Worm (Caenorhabditis elegans) whole organism, late embryonic: Measurements from ENCODE around the gene grd-7.

Experiments
- C38D4.7 ChIP-seq: fragments of 200-800 bp; sonication (Bioruptor generic); optimal IDR thresholded peaks from 2 replicates; lab custom pipeline; 2018; ENCODE audit warnings: mild to moderate bottlenecking, missing genetic modification characterization, moderate library complexity, missing compliant biosample characterization
- K02D7.2 ChIP-seq: sonication (generic microtip); optimal IDR thresholded peaks from 2 replicates; lab custom pipeline; 2017; ENCODE audit warnings: mild to moderate bottlenecking, missing genetic modification characterization, missing compliant biosample characterization
- ceh-2 ChIP-seq: sonication (generic microtip); optimal IDR thresholded peaks from 2 replicates; lab custom pipeline; 2016; ENCODE audit warnings: missing genotype, missing genetic modification characterization, missing compliant biosample characterization
- ceh-31 ChIP-seq: sonication (generic microtip); optimal IDR thresholded peaks from 2 replicates; lab custom pipeline; 2016; ENCODE audit warnings: missing genetic modification characterization, missing compliant biosample characterization
- fax-1 ChIP-seq: sonication (generic microtip); optimal IDR thresholded peaks from 2 replicates; lab custom pipeline; 2016; ENCODE audit warnings: missing genotype, missing genetic modification characterization, missing compliant biosample characterization
- fkh-10 ChIP-seq: fragments of 150-350 bp; optimal IDR thresholded peaks from 2 replicates; lab custom pipeline; 2014; ENCODE audit warnings: missing biosample characterization, missing genetic modification reagents, missing genetic modification characterization
- nfya-1 ChIP-seq: sonication (generic microtip); optimal IDR thresholded peaks from 2 replicates; lab custom pipeline; 2017; ENCODE audit warnings: missing genetic modification characterization, mild to moderate bottlenecking, missing compliant biosample characterization, antibody characterized with exemption, moderate library complexity
- nhr-11 ChIP-seq: fragments of 150-350 bp; optimal IDR thresholded peaks from 2 replicates; lab custom pipeline; 2014; ENCODE audit warnings: missing biosample characterization, missing genetic modification characterization
- pat-9 ChIP-seq: fragments of 200-800 bp; sonication (Bioruptor generic); optimal IDR thresholded peaks from 2 replicates; lab custom pipeline; 2018; ENCODE audit warnings: mild to moderate bottlenecking, missing genetic modification characterization, moderate library complexity, missing compliant biosample characterization
- pqm-1 ChIP-seq: sonication (generic microtip); optimal IDR thresholded peaks from 2 replicates; lab custom pipeline; 2016; ENCODE audit warnings: missing genetic modification characterization, missing compliant biosample characterization
- ref-2 ChIP-seq: sonication (generic microtip); optimal IDR thresholded peaks from 2 replicates; lab custom pipeline; 2016; ENCODE audit warnings: missing genetic modification characterization, missing compliant biosample characterization
- sdc-2 ChIP-seq: sonication (generic microtip); optimal IDR thresholded peaks from 2 replicates; lab custom pipeline; 2016; ENCODE audit warnings: missing genotype, missing genetic modification characterization, missing compliant biosample characterization
- unc-3 ChIP-seq, 2 experiments: fragments of 200-800 bp in 1 of 2; sonication (Bioruptor generic) in 1 of 2; sonication (generic microtip) in 1 of 2; conservative IDR thresholded peaks in 1 of 2; optimal IDR thresholded peaks in 1 of 2; 2 replicates each; pipeline versions ENCODE4 v1.3.6 to Lab custom; 2016 to 2022; ENCODE audit warnings: missing compliant biosample characterization in 2 of 2, missing genetic modification characterization in 2 of 2, missing genetic modification reagents in 1 of 2
- unc-86 ChIP-seq: sonication (generic microtip); optimal IDR thresholded peaks from 2 replicates; lab custom pipeline; 2016; ENCODE audit warnings: missing genetic modification characterization, missing compliant biosample characterization

DNA sequence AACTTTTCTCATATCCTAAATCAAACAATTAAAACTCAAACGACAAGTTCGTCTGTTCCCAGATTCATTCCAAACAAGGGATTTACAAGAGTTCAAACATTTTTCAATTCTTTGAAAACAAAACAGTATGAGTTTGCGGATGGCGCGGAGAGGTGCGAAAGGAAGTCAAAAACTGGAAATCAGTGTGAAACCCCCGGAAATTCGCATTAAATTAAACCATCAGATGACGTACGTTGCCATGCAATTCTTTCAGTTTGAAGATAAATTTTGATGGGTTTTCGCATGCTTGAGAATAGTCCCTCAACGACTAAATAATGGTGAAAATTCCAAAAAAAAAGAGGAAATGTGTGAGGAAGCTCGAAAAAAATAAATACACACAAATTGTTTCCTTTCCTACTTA, 39.9 kb downstream of the grd-7 start:
- no peak for TF ChIP-seq ceh-31 (tag; lab: Kevin White, UChicago)
- TF ChIP-seq C38D4.7 (GFP tag; lab: Kevin White, UChicago) = no peak
- no peak for TF ChIP-seq fax-1 (tag; lab: Kevin White, UChicago)
- no peak for TF ChIP-seq nfya-1 (tag; lab: Kevin White, UChicago)
- no peak for TF ChIP-seq sdc-2
- no peak for TF ChIP-seq fkh-10 (GFP tag; lab: Kevin White, UChicago)
- TF ChIP-seq ceh-2 (tag; lab: Kevin White, UChicago) = no peak
- no peak for TF ChIP-seq pat-9 (tag; lab: Kevin White, UChicago)
- no peak for TF ChIP-seq nhr-11 (tag; lab: Kevin White, UChicago)
- no peak for TF ChIP-seq ref-2 (tag; lab: Kevin White, UChicago)
- no peak for TF ChIP-seq unc-3 (GFP tag; conservative IDR thresholded peaks at IDR 0.05; lab: Robert Waterston, UW)
- TF ChIP-seq unc-3 (tag; optimal IDR thresholded peaks at IDR 0.05; lab: Kevin White, UChicago) = no peak
- TF ChIP-seq unc-86 (tag; lab: Kevin White, UChicago) = no peak
- TF ChIP-seq pqm-1 (tag; lab: Kevin White, UChicago) = no peak
- no peak for TF ChIP-seq K02D7.2 (tag; lab: Kevin White, UChicago)
